Fruit fly (Drosophila melanogaster) whole organism, wandering third instar larva: ENCODE results near the gene Hrd3.

Experiments used
- Abd-B ChIP-seq: fragments of >200 bp; optimal IDR thresholded peaks from 2 replicates; lab custom pipeline; 2017; ENCODE audit warnings: missing biosample characterization, missing genetic modification characterization
- CrebA ChIP-seq: fragments of 200-800 bp; sonication (Bioruptor generic); optimal IDR thresholded peaks from 2 replicates; lab custom pipeline; 2016; ENCODE audit warnings: missing biosample characterization, mild to moderate bottlenecking, missing genetic modification characterization, borderline replicate concordance
- Hr78 ChIP-seq: fragments of >200 bp; optimal IDR thresholded peaks from 2 replicates; lab custom pipeline; 2017; ENCODE audit warnings: missing biosample characterization, missing genetic modification characterization
- Hr83 ChIP-seq: fragments of 200-300 bp; sonication (Bioruptor generic); optimal IDR thresholded peaks from 2 replicates; lab custom pipeline; 2016; ENCODE audit warnings: missing biosample characterization, mild to moderate bottlenecking, missing genetic modification characterization, moderate library complexity; ENCODE audit not compliant: poor library complexity, severe bottlenecking
- fru ChIP-seq: fragments of 200-800 bp; sonication (Bioruptor generic); optimal IDR thresholded peaks from 3 replicates; lab custom pipeline; 2016; ENCODE audit warnings: missing biosample characterization, mild to moderate bottlenecking, missing genetic modification characterization
- pan ChIP-seq: fragments of >200 bp; optimal IDR thresholded peaks from 2 replicates; lab custom pipeline; 2017
- psq ChIP-seq: fragments of 200-800 bp; sonication (Bioruptor generic); optimal IDR thresholded peaks from 3 replicates; lab custom pipeline; 2017; ENCODE audit warnings: missing biosample characterization, mild to moderate bottlenecking, missing genetic modification characterization, moderate library complexity
- rgr ChIP-seq: fragments of 200-800 bp; sonication (Bioruptor generic); optimal IDR thresholded peaks from 3 replicates; lab custom pipeline; 2016; ENCODE audit warnings: missing biosample characterization, mild to moderate bottlenecking, missing genetic modification characterization
- sage ChIP-seq: fragments of 200-800 bp; sonication (Bioruptor generic); optimal IDR thresholded peaks from 2 replicates; lab custom pipeline; 2016; ENCODE audit warnings: missing biosample characterization, mild to moderate bottlenecking, missing genetic modification characterization
- usp ChIP-seq: fragments of >200 bp; optimal IDR thresholded peaks from 2 replicates; lab custom pipeline; 2017; ENCODE audit warnings: missing biosample characterization, missing genetic modification characterization

DNA sequence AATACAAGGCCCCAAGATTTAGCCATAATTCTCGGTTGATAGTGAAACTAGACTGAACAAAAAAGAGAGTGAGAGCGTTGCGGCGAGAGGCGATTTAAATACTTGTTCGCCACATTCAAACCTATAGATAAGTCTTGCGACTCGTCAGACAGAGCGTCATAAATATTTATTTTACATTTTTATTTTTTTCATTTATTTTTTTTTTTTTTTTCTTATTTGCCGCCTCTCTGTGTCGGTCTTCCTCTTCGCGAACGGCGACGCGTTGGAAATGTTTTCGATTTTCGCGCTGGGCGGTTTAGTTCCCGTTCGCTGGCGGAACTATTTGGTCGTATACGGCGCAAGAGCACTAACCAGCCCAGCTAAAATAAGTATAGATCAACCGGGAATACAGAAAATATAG is 30.3 kb downstream of the Hrd3 start:
- TF ChIP-seq usp (no peak), pan (lab: Kevin White, UChicago) (no peak), psq (GFP tag; lab: Kevin White, UChicago) (no peak), Hr83 (no peak), sage (GFP tag; lab: Kevin White, UChicago) (peak; percentile 15), Abd-B (no peak), fru (GFP tag; lab: Kevin White, UChicago) (no peak), rgr (GFP tag; lab: Kevin White, UChicago) (no peak), Hr78 (GFP tag; lab: Kevin White, UChicago) (no peak), CrebA (GFP tag; lab: Kevin White, UChicago) (no peak)
